Worm (Caenorhabditis elegans) whole organism, L4 larva: ENCODE results near the gene unc-45.

ENCODE experiments used
- F26F4.8 ChIP-seq: fragments of 200-800 bp; sonication (Bioruptor generic); conservative IDR thresholded peaks from 2 replicates; pipeline ENCODE4 v1.3.6; 2022; ENCODE audit warnings: missing genetic modification characterization, missing compliant biosample characterization
- F37D6.2 ChIP-seq: sonication (generic microtip); optimal IDR thresholded peaks from 2 replicates; lab custom pipeline; 2016; ENCODE audit warnings: mild to moderate bottlenecking, missing genetic modification characterization, missing compliant biosample characterization
- F44E2.7 ChIP-seq: fragments of 200-800 bp; sonication (Bioruptor generic); IDR thresholded peaks from 2 replicates; pipeline ENCODE4 v2.1.2; 2022; ENCODE audit warnings: missing genetic modification characterization, missing compliant biosample characterization
- T20F7.1 ChIP-seq: fragments of 200-800 bp; sonication (Bioruptor generic); optimal IDR thresholded peaks from 2 replicates; lab custom pipeline; 2018; ENCODE audit warnings: mild to moderate bottlenecking, missing genetic modification characterization, missing compliant biosample characterization
- T26A8.4 ChIP-seq: fragments of 200-800 bp; sonication (Bioruptor generic); IDR thresholded peaks from 2 replicates; pipeline ENCODE4 v1.3.6; 2022; ENCODE audit warnings: missing genetic modification characterization, missing compliant biosample characterization
- Y105C5A.15 ChIP-seq: fragments of 200-800 bp; sonication (Bioruptor generic); IDR thresholded peaks from 2 replicates; pipeline ENCODE4 v1.3.6; 2022; ENCODE audit warnings: missing genetic modification characterization, missing compliant biosample characterization
- Y75B8A.6 ChIP-seq: fragments of 200-800 bp; sonication (Bioruptor generic); IDR thresholded peaks from 2 replicates; pipeline ENCODE4 v1.3.6; 2022; ENCODE audit warnings: missing genetic modification reagents, missing genetic modification characterization, missing compliant biosample characterization
- aha-1 ChIP-seq: fragments of 150-350 bp; peaks from one replicate; lab custom pipeline; 2014; ENCODE audit warnings: missing biosample characterization, missing genetic modification characterization
- ama-1 ChIP-seq: fragments of 150-350 bp; optimal IDR thresholded peaks from 2 replicates; lab custom pipeline; 2014; ENCODE audit warnings: inconsistent platforms, mixed read lengths
- attf-4 ChIP-seq: sonication (generic microtip); optimal IDR thresholded peaks from 3 replicates; lab custom pipeline; 2017; ENCODE audit warnings: missing biosample characterization, missing genetic modification characterization
- ceh-28 ChIP-seq: fragments of 150-350 bp; optimal IDR thresholded peaks from 2 replicates; lab custom pipeline; 2014; ENCODE audit warnings: missing biosample characterization, missing genetic modification reagents, missing genetic modification characterization
- ceh-62 ChIP-seq: sonication (generic microtip); optimal IDR thresholded peaks from 2 replicates; lab custom pipeline; 2017; ENCODE audit warnings: missing biosample characterization, missing genetic modification characterization
- ces-1 ChIP-seq: fragments of 150-350 bp; sonication (generic microtip); optimal IDR thresholded peaks from 4 replicates; lab custom pipeline; 2014; ENCODE audit warnings: missing biosample characterization, missing genetic modification reagents, missing genetic modification characterization
- cey-2 ChIP-seq: sonication (generic microtip); optimal IDR thresholded peaks from 3 replicates; lab custom pipeline; 2017; ENCODE audit warnings: missing genetic modification characterization, mild to moderate bottlenecking, missing compliant biosample characterization, antibody characterized with exemption, borderline replicate concordance; ENCODE audit not compliant: insufficient read depth
- daf-16 ChIP-seq, 3 experiments: sonication (generic microtip); optimal IDR thresholded peaks; 2 replicates each; lab custom pipeline; 2016 to 2017; ENCODE audit warnings: missing genetic modification characterization in 3 of 3, missing genetic modification reagents in 3 of 3, mild to moderate bottlenecking in 2 of 3, missing compliant biosample characterization in 2 of 3, missing biosample characterization in 1 of 3, moderate library complexity in 1 of 3
- dpl-1 ChIP-seq: fragments of 150-350 bp; optimal IDR thresholded peaks from 2 replicates; lab custom pipeline; 2014; ENCODE audit warnings: missing biosample characterization, missing genetic modification reagents, missing genetic modification characterization
- egl-27 ChIP-seq: sonication (generic microtip); optimal IDR thresholded peaks from 3 replicates; lab custom pipeline; 2017; ENCODE audit warnings: missing biosample characterization, missing genetic modification reagents, missing genetic modification characterization
- egl-43 ChIP-seq: fragments of 200-800 bp; sonication (Bioruptor generic); IDR thresholded peaks from 2 replicates; pipeline ENCODE4 v1.3.6; 2022; ENCODE audit warnings: missing genetic modification reagents, missing genetic modification characterization, missing compliant biosample characterization
- hif-1 ChIP-seq, 2 experiments: sonication (generic microtip); optimal IDR thresholded peaks; 2 replicates each; lab custom pipeline; 2016 to 2017; ENCODE audit warnings: missing compliant biosample characterization in 2 of 2, missing genetic modification characterization in 2 of 2, missing genetic modification reagents in 2 of 2, missing genotype in 2 of 2, mild to moderate bottlenecking in 1 of 2
- hlh-11 ChIP-seq: fragments of 200-800 bp; sonication (Bioruptor generic); optimal IDR thresholded peaks from 2 replicates; lab custom pipeline; 2018; ENCODE audit warnings: mild to moderate bottlenecking, missing genetic modification characterization, missing compliant biosample characterization
- hlh-30 ChIP-seq: sonication (generic microtip); optimal IDR thresholded peaks from 2 replicates; lab custom pipeline; 2017; ENCODE audit warnings: antibody characterized with exemption, mild to moderate bottlenecking, missing genetic modification characterization, missing compliant biosample characterization; ENCODE audit not compliant: insufficient read depth
- lin-1 ChIP-seq: fragments of 200-800 bp; sonication (Bioruptor generic); IDR thresholded peaks from 2 replicates; pipeline ENCODE4 v1.3.6; 2022; ENCODE audit warnings: missing genetic modification reagents, missing genetic modification characterization, missing compliant biosample characterization
- lin-38 ChIP-seq: fragments of 200-800 bp; sonication (Bioruptor generic); IDR thresholded peaks from 2 replicates; pipeline ENCODE4 v1.3.6; 2022; ENCODE audit warnings: missing genetic modification reagents, missing genetic modification characterization, missing compliant biosample characterization
- mep-1 ChIP-seq: fragments of 150-350 bp; sonication (generic microtip); optimal IDR thresholded peaks from 3 replicates; lab custom pipeline; 2014; ENCODE audit warnings: missing biosample characterization, missing genetic modification characterization
- mes-2 ChIP-seq: sonication (generic microtip); optimal IDR thresholded peaks from 2 replicates; lab custom pipeline; 2016; ENCODE audit warnings: missing genotype, mild to moderate bottlenecking, missing genetic modification characterization, missing compliant biosample characterization; ENCODE audit not compliant: poor library complexity, severe bottlenecking
- nhr-237 ChIP-seq: sonication (generic microtip); optimal IDR thresholded peaks from 2 replicates; lab custom pipeline; 2017; ENCODE audit warnings: missing biosample characterization, missing genetic modification characterization
- nhr-28 ChIP-seq: fragments of 150-350 bp; optimal IDR thresholded peaks from 2 replicates; lab custom pipeline; 2014; ENCODE audit warnings: missing biosample characterization, missing genetic modification characterization
- pha-4 ChIP-seq, 2 experiments: fragments of 150-350 bp in 1 of 2; fragments of 200-800 bp in 1 of 2; sonication (Bioruptor generic) in 1 of 2; IDR thresholded peaks in 1 of 2; optimal IDR thresholded peaks in 1 of 2; 2 replicates each; pipeline versions ENCODE4 v1.3.6 to Lab custom; 2014 to 2022; ENCODE audit warnings: missing genetic modification characterization in 2 of 2, missing genetic modification reagents in 2 of 2, missing biosample characterization in 1 of 2, missing compliant biosample characterization in 1 of 2
- snpc-4 ChIP-seq: fragments of 150-350 bp; optimal IDR thresholded peaks from 2 replicates; lab custom pipeline; 2014; ENCODE audit warnings: missing biosample characterization, missing genetic modification characterization
- unc-130 ChIP-seq: sonication (generic microtip); optimal IDR thresholded peaks from 2 replicates; lab custom pipeline; 2016; ENCODE audit warnings: missing genetic modification reagents, missing genetic modification characterization, missing compliant biosample characterization
- unc-39 ChIP-seq: sonication (generic microtip); optimal IDR thresholded peaks from 2 replicates; lab custom pipeline; 2017; ENCODE audit warnings: missing biosample characterization, missing genetic modification characterization
- unc-62 ChIP-seq, 3 experiments: fragments of 150-350 bp in 1 of 3; sonication (generic microtip); optimal IDR thresholded peaks in 2 of 3; peaks in 1 of 3; 1 replicate in 1 of 3; 2 replicates in 2 of 3; lab custom pipeline; 2014 to 2017; ENCODE audit warnings: missing biosample characterization in 3 of 3, missing genetic modification characterization in 3 of 3, missing genetic modification reagents in 3 of 3, missing genotype in 1 of 3
- zfp-2 ChIP-seq: sonication (generic microtip); optimal IDR thresholded peaks from 2 replicates; lab custom pipeline; 2016; ENCODE audit warnings: mild to moderate bottlenecking, missing genetic modification characterization, missing compliant biosample characterization
- zfp-3 ChIP-seq: fragments of 200-800 bp; sonication (Bioruptor generic); conservative IDR thresholded peaks from 2 replicates; pipeline ENCODE4 v1.3.6; 2022; ENCODE audit warnings: missing genetic modification reagents, missing genetic modification characterization, missing compliant biosample characterization
- zip-2 ChIP-seq: fragments of 150-350 bp; optimal IDR thresholded peaks from 2 replicates; lab custom pipeline; 2014; ENCODE audit warnings: missing biosample characterization, missing genetic modification characterization
- ztf-7 ChIP-seq: fragments of 150-350 bp; optimal IDR thresholded peaks from 2 replicates; lab custom pipeline; 2014; ENCODE audit warnings: missing biosample characterization, missing genetic modification characterization

Gene unc-45

DNA sequence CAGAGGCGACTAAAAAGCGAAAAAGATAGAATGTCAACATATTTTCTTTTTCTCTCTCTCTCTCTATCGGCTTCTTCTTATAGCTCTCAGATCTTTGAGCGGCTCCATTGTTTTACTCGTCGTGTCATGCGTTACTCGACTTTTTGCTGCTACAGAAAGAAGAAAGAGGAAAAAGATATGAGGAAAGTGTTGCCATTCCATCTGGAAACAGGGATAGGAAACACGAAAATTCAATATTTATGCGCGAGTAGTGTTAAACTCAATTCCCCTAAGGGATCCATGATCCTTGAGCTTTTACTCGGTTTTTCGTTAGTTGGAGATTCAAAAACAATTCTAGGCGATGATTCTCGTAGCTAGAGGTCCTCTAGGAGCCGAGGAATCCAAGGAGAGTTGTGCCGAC lies 35.6 kb upstream of the unc-45 start:
- TF ChIP-seq unc-62 (GFP tag; optimal IDR thresholded peaks at IDR 0.05 in 1 of 2; lab: Kevin White, UChicago): peak in 1 of 2 experiments; percentile 58
- no peak for TF ChIP-seq unc-62 (tag; optimal IDR thresholded peaks at IDR 0.05; lab: Kevin White, UChicago)
- TF ChIP-seq ces-1: no peak

DNA sequence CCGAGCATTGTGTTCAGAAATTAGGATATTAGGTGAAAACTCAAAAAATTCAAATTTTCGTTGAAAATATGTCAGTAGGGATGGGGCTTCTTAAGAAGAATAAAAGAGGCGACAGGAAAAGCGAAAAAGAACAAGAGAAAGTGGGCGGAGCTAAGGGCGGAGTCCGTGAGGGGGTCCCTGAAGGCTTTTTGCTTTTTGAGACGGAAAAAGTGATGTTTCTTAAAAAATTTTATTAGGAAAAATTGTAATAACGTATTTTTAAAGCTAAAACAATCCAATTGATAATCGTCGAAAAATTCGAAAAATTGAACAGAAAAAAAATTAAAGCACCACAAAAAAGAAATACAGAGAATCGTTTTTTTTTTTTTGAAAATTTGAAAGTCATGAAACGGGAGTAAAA lies 27.6 kb upstream of the unc-45 start, which contains the start of gene Y55B1BR.6:
TSS of gene Y55B1BR.6 (minus strand) at position 101 of the 400 bp plus-strand sequence.
- no peak for TF ChIP-seq lin-38 (GFP tag; lab: Robert Waterston, UW)
- no peak for TF ChIP-seq unc-130 (GFP tag; lab: Kevin White, UChicago)
- no peak for TF ChIP-seq F44E2.7 (GFP tag; lab: Robert Waterston, UW)
- TF ChIP-seq T26A8.4 (GFP tag; lab: Robert Waterston, UW): no peak
- no peak for TF ChIP-seq hlh-11 (tag; lab: Kevin White, UChicago)
- TF ChIP-seq lin-1 (GFP tag; lab: Robert Waterston, UW): no peak
- TF ChIP-seq unc-62 (GFP tag; optimal IDR thresholded peaks at IDR 0.05 in 1 of 2; lab: Kevin White, UChicago): no peak
- TF ChIP-seq unc-62 (tag; optimal IDR thresholded peaks at IDR 0.05; lab: Kevin White, UChicago): no peak

DNA sequence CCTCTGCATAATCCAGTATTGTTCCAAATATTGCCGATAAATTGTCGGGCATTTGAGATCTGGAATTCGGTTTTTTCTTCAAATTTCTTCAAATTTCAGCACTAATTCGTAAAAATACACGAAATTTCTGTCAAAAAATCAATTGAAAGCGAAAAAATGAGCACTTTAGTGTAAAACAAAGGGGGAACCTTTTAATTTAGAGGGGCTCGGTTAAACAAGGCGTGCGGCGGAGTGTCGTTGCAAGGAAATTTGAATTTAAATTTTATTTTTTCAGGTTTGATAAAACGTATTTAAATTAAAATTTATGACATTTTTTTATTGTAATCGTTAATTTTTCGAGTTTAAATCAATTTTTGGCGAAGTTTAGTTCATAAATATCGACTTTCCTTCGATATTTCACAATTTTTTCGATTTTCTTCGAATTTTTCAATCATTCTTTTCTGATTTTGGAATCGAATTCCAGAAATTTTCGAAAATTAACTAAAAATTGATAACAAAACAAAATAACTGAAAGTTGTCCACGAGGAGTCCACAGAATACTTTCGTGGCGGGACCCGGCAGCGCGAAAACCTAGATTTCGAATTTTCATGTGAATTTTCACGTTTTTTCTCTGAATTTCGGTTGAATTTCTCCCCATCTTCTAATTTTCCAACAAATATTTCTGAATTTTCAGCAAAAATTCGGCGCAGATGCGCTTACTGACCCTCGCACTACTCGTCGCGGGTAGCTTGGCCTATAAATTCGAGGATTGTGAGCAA lies 19.5 kb upstream of the unc-45 start, which contains the start of the genes magu-1 and nemp-1:
TSS of gene magu-1 (minus strand) at position 59 of the 758 bp plus-strand sequence.
TSS of gene nemp-1 (plus strand) at position 674 of the 758 bp plus-strand sequence.
- TF ChIP-seq dpl-1 (GFP tag; lab: Kevin White, UChicago) (peak; percentile 41), zip-2 (tag; lab: Kevin White, UChicago) (no peak), F26F4.8 (GFP tag; lab: Robert Waterston, UW) (no peak), pha-4 (GFP tag; IDR thresholded peaks at IDR 0.05; lab: Robert Waterston, UW) (no peak), pha-4 (tag; optimal IDR thresholded peaks at IDR 0.05; lab: Kevin White, UChicago) (no peak), daf-16 (GFP tag; optimal IDR thresholded peaks at IDR 0.05; lab: Kevin White, UChicago) (no peak), daf-16 (tag; optimal IDR thresholded peaks at IDR 0.05; lab: Kevin White, UChicago) (no peak), T20F7.1 (GFP tag; lab: Kevin White, UChicago) (peak; percentile 93), Y105C5A.15 (GFP tag; lab: Robert Waterston, UW) (no peak), egl-27 (no peak)

DNA sequence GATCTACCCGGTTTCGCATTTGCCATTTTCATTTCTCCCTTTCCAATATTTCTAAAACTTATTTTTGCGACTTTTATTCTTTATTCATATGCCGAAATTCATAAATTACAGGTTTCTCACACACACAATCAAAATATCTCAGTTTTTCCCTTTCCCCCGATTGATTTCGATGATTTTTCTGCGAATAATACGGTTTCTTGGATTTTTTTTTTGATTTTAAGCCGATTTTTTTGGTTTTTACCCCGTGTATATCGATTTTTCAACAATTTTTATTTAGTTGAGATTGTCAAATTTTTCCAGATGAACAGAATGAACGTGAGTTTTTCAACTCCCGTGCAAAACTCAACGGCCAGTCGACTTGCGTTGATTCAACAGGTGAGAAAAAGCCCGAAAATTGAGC lies 16.2 kb upstream of the unc-45 start, which contains the start of gene mat-3:
TSS of gene mat-3 (plus strand) at position 301 of the 400 bp plus-strand sequence.
- TF ChIP-seq mes-2 (tag; lab: Kevin White, UChicago) (no peak), hif-1 (tag; optimal IDR thresholded peaks at IDR 0.05; lab: Kevin White, UChicago) (no peak), unc-39 (tag; lab: Kevin White, UChicago) (no peak), ztf-7 (tag; lab: Kevin White, UChicago) (no peak), hlh-30 (tag; lab: Kevin White, UChicago) (no peak), aha-1 (tag; lab: Kevin White, UChicago) (no peak), attf-4 (tag; lab: Kevin White, UChicago) (no peak), ama-1 (no peak), Y75B8A.6 (no peak), mep-1 (no peak), nhr-28 (no peak), zfp-3 (GFP tag; lab: Robert Waterston, UW) (no peak), cey-2 (tag; lab: Kevin White, UChicago) (no peak), egl-43 (no peak), snpc-4 (no peak), ceh-62 (no peak), ceh-28 (no peak), nhr-237 (no peak), F37D6.2 (tag; lab: Kevin White, UChicago) (no peak), zfp-2 (no peak)
